Worm (Caenorhabditis elegans): ENCODE data around the gene Y7A9D.1.

The Y7A9D.1 gene

ce11 chrIV:16415100-16415973 is 33.3 kb upstream of the Y7A9D.1 start:
- no peak for TF ChIP-seq ztf-11 (tag; optimal IDR thresholded peaks at IDR 0.05)
- TF ChIP-seq nhr-12 (tag; optimal IDR thresholded peaks at IDR 0.05), result no peak
- peak; percentile 31 for TF ChIP-seq lsy-2 (tag; optimal IDR thresholded peaks at IDR 0.05)
- no peak for TF ChIP-seq snpc-4 (tag; optimal IDR thresholded peaks at IDR 0.05)
- no peak for TF ChIP-seq mab-5 (tag; optimal IDR thresholded peaks at IDR 0.05)
- TF ChIP-seq pha-4 (tag; optimal IDR thresholded peaks at IDR 0.05), result no peak
- no peak for TF ChIP-seq lin-32 (GFP tag; optimal IDR thresholded peaks at IDR 0.05)
- TF ChIP-seq bed-3 (GFP tag; optimal IDR thresholded peaks at IDR 0.05), result no peak
- no peak for TF ChIP-seq zip-8 (tag; optimal IDR thresholded peaks at IDR 0.05)
- TF ChIP-seq elt-3 (tag; optimal IDR thresholded peaks at IDR 0.05), result no peak
- TF ChIP-seq blmp-1 (tag; optimal IDR thresholded peaks at IDR 0.05), result no peak
- TF ChIP-seq sptf-1 (tag; optimal IDR thresholded peaks at IDR 0.05), result peak; percentile 44
- TF ChIP-seq nhr-2 (tag; optimal IDR thresholded peaks at IDR 0.05), result no peak
- TF ChIP-seq unc-120 (tag; optimal IDR thresholded peaks at IDR 0.05; ENCODE audit: poor library complexity, severe bottlenecking), result no peak
- no peak for TF ChIP-seq drap-1 (GFP tag; optimal IDR thresholded peaks at IDR 0.05)
- TF ChIP-seq hlh-1 (tag; optimal IDR thresholded peaks at IDR 0.05), result no peak
- TF ChIP-seq lin-13 (tag; optimal IDR thresholded peaks at IDR 0.05), result peak; percentile 60
- TF ChIP-seq cnd-1 (tag; optimal IDR thresholded peaks at IDR 0.05), result peak; percentile 20
- peak; percentile 57 for TF ChIP-seq ceh-83 (GFP tag; optimal IDR thresholded peaks at IDR 0.05)
- no peak for TF ChIP-seq elt-1 (tag; optimal IDR thresholded peaks at IDR 0.05; ENCODE audit: borderline replicate concordance, insufficient read depth)
- TF ChIP-seq ceh-39 (tag; optimal IDR thresholded peaks at IDR 0.05), result no peak
- no peak for TF ChIP-seq nhr-237 (tag; optimal IDR thresholded peaks at IDR 0.05)
- TF ChIP-seq unc-39 (tag; optimal IDR thresholded peaks at IDR 0.05), result no peak
- no peak for TF ChIP-seq tbx-8 (GFP tag; optimal IDR thresholded peaks at IDR 0.05)
- TF ChIP-seq M03D4.4 (tag; optimal IDR thresholded peaks at IDR 0.05), result no peak
- TF ChIP-seq nhr-76 (tag; optimal IDR thresholded peaks at IDR 0.05), result no peak
- no peak for TF ChIP-seq flh-1 (GFP tag; optimal IDR thresholded peaks at IDR 0.05)
- TF ChIP-seq ham-2 (GFP tag; optimal IDR thresholded peaks at IDR 0.05), result no peak
- TF ChIP-seq sem-2 (GFP tag; optimal IDR thresholded peaks at IDR 0.05), result no peak
- TF ChIP-seq mep-1 (tag; optimal IDR thresholded peaks at IDR 0.05), result peak; percentile 30
- no peak for TF ChIP-seq mls-2 (tag; optimal IDR thresholded peaks at IDR 0.05)
- peak; percentile 1 for TF ChIP-seq ces-1 (GFP tag; optimal IDR thresholded peaks at IDR 0.05)

- no peak for TF ChIP-seq unc-120 (tag; optimal IDR thresholded peaks at IDR 0.05; ENCODE audit: poor library complexity, severe bottlenecking)
These were observed 29.7 kb upstream of the Y7A9D.1 start, which contains the start of gene Y65A5A.2 for ce11 chrIV:16411713-16412112. Y65A5A.2 (plus strand) TSS chrIV:16412020.

ce11 chrIV:16410078-16410636 is 28.1 kb upstream of the Y7A9D.1 start:
- peak; percentile 42 for TF ChIP-seq zip-8 (tag; optimal IDR thresholded peaks at IDR 0.05)
- TF ChIP-seq cnd-1 (tag; optimal IDR thresholded peaks at IDR 0.05), result peak; percentile 56
- peak; percentile 79 for TF ChIP-seq lin-32 (GFP tag; optimal IDR thresholded peaks at IDR 0.05)
- TF ChIP-seq unc-62 (GFP tag; optimal IDR thresholded peaks at IDR 0.05), result no peak
- peak; percentile 92 for TF ChIP-seq nhr-2 (tag; optimal IDR thresholded peaks at IDR 0.05)
- TF ChIP-seq sptf-1 (tag; optimal IDR thresholded peaks at IDR 0.05), result no peak
- TF ChIP-seq pha-4 (tag; optimal IDR thresholded peaks at IDR 0.05), result peak; percentile 12
- TF ChIP-seq unc-39 (tag; optimal IDR thresholded peaks at IDR 0.05), result peak; percentile 88
- TF ChIP-seq lin-13 (tag; optimal IDR thresholded peaks at IDR 0.05), result peak; percentile 33
- TF ChIP-seq ceh-83 (GFP tag; optimal IDR thresholded peaks at IDR 0.05), result no peak

- TF ChIP-seq ham-2 (GFP tag; optimal IDR thresholded peaks at IDR 0.05) (peak; percentile 41), lsy-2 (tag; optimal IDR thresholded peaks at IDR 0.05) (no peak), elt-3 (tag; optimal IDR thresholded peaks at IDR 0.05) (no peak), sptf-1 (tag; optimal IDR thresholded peaks at IDR 0.05) (no peak), mep-1 (tag; optimal IDR thresholded peaks at IDR 0.05) (no peak), zip-8 (tag; optimal IDR thresholded peaks at IDR 0.05) (no peak), blmp-1 (tag; optimal IDR thresholded peaks at IDR 0.05) (no peak), nhr-237 (tag; optimal IDR thresholded peaks at IDR 0.05) (no peak), pha-4 (tag; optimal IDR thresholded peaks at IDR 0.05) (peak; percentile 16), mab-5 (tag; optimal IDR thresholded peaks at IDR 0.05) (no peak), nhr-2 (tag; optimal IDR thresholded peaks at IDR 0.05) (peak; percentile 68), nhr-12 (tag; optimal IDR thresholded peaks at IDR 0.05) (no peak), ceh-83 (GFP tag; optimal IDR thresholded peaks at IDR 0.05) (no peak), nhr-76 (tag; optimal IDR thresholded peaks at IDR 0.05) (no peak), hlh-1 (tag; optimal IDR thresholded peaks at IDR 0.05) (no peak), sem-2 (GFP tag; optimal IDR thresholded peaks at IDR 0.05) (no peak)
These were observed 25.8 kb upstream of the Y7A9D.1 start for ce11 chrIV:16407800-16408199.
